Fruit fly (Drosophila melanogaster): Measurements from ENCODE around the gene mbm.
A peak's percentile ranks its signal among the peaks of the same experiment; 100 is the strongest.

Gene mbm

DNA sequence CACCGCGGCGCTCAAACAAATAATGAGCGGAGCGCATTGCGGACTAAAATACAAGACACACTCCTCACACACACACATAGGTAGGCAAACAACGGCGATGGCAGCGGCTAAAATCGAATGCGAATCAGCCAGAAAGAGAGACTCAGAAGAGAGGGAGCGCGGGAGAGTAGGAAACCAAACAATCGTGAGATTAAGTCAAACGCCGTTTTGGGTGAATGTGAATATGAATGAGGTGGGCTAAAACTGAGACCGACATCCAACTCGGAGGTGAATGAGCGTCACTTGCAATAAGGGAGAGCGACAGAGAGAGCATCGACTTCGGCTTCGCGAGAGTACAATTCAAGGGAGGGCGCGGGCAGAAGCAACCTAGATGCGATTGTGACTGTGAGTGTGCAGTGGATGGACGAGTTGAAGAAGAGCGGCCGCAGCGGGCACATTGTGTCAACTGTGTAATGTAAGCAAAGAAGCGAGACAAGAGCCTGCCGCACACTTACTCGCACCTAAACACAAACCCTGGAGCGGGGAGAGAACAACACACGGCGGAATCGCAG lies 51.5 kb downstream of the mbm start:
- peak; percentile 69 for TF ChIP-seq Crg-1 (GFP tag; optimal IDR thresholded peaks at IDR 0.05)
- no peak for TF ChIP-seq cnc (optimal IDR thresholded peaks at IDR 0.05)
- peak; percentile 20 for TF ChIP-seq CG7101 (tag; optimal IDR thresholded peaks at IDR 0.05)
- TF ChIP-seq CG5204 (GFP tag; optimal IDR thresholded peaks at IDR 0.05), result no peak
- TF ChIP-seq Mnt (GFP tag; optimal IDR thresholded peaks at IDR 0.05), result peak; percentile 37
- no peak for TF ChIP-seq CG33017 (tag; optimal IDR thresholded peaks at IDR 0.05)
- TF ChIP-seq CG1620 (GFP tag; optimal IDR thresholded peaks at IDR 0.05), result no peak
- peak; percentile 48 for TF ChIP-seq CG7045 (GFP tag; optimal IDR thresholded peaks at IDR 0.05)
- no peak for TF ChIP-seq CG11617 (GFP tag; optimal IDR thresholded peaks at IDR 0.05)
- peak; percentile 41 for TF ChIP-seq pad (GFP tag; optimal IDR thresholded peaks at IDR 0.05)
- peak; percentile 83 for TF ChIP-seq cic (GFP tag; optimal IDR thresholded peaks at IDR 0.05)
- no peak for TF ChIP-seq Clk (GFP tag; optimal IDR thresholded peaks at IDR 0.05)
- peak; percentile 42 for TF ChIP-seq Hr96 (GFP tag; optimal IDR thresholded peaks at IDR 0.05)
- TF ChIP-seq bab1 (GFP tag; optimal IDR thresholded peaks at IDR 0.05), result peak; percentile 36
- TF ChIP-seq tj (GFP tag; optimal IDR thresholded peaks at IDR 0.05), result peak; percentile 32
- TF ChIP-seq CG14711 (tag; optimal IDR thresholded peaks at IDR 0.05), result no peak
- TF ChIP-seq CG12768 (GFP tag; optimal IDR thresholded peaks at IDR 0.05), result peak; percentile 67
- peak; percentile 51 for TF ChIP-seq ovo (GFP tag; optimal IDR thresholded peaks at IDR 0.05)
- TF ChIP-seq kay (GFP tag; ENCODE audit: borderline replicate concordance), result no peak
- no peak for TF ChIP-seq toe (GFP tag; optimal IDR thresholded peaks at IDR 0.05)

Data from whole organism, adult.